Fruit fly (Drosophila melanogaster): ENCODE results near the gene CG17544.
A peak's percentile ranks its signal among the peaks of the same experiment; 100 is the strongest.

Gene CG17544

dm6 chr2L:19430343-19430742 lies 32.0 kb upstream of the CG17544 start, which contains the start of gene RtcB (continued):
- TF ChIP-seq HLH4C (GFP tag; IDR thresholded peaks at IDR 0.05; ENCODE audit: partially characterized antibody) (peak; percentile 94), CG8290 (GFP tag; optimal IDR thresholded peaks at IDR 0.05) (peak; percentile 8), CG8290 (tag; optimal IDR thresholded peaks at IDR 0.05) (peak in 1 of 2 experiments; percentile 31), CG6791 (GFP tag; IDR thresholded peaks at IDR 0.05; ENCODE audit: partially characterized antibody) (peak; percentile 94), vvl (GFP tag; IDR thresholded peaks at IDR 0.05) (no peak; the same call in 1 of the 2 replicates), H15 (GFP tag; IDR thresholded peaks at IDR 0.05) (no peak), CG17802 (tag; optimal IDR thresholded peaks at IDR 0.05) (peak; percentile 9), Bdp1 (GFP tag; optimal IDR thresholded peaks at IDR 0.05) (no peak), CG11456 (GFP tag; IDR thresholded peaks at IDR 0.05) (no peak), CG34224 (GFP tag; IDR thresholded peaks at IDR 0.05; ENCODE audit: partially characterized antibody) (peak; percentile 89), chn (GFP tag; optimal IDR thresholded peaks at IDR 0.05) (no peak), Blimp-1 (GFP tag; optimal IDR thresholded peaks at IDR 0.05) (no peak), kay (GFP tag; optimal IDR thresholded peaks at IDR 0.05) (no peak), vfl (GFP tag; optimal IDR thresholded peaks at IDR 0.05) (no peak), sim (GFP tag; IDR thresholded peaks at IDR 0.05) (no peak), pita (GFP tag; optimal IDR thresholded peaks at IDR 0.05) (no peak), CG31388 (GFP tag; optimal IDR thresholded peaks at IDR 0.05) (no peak), Elba2 (GFP tag; optimal IDR thresholded peaks at IDR 0.05) (peak; percentile 46), pho (GFP tag; optimal IDR thresholded peaks at IDR 0.05) (peak; percentile 34), CG2120 (GFP tag; optimal IDR thresholded peaks at IDR 0.05) (peak; percentile 30), H2.0 (GFP tag; IDR thresholded peaks at IDR 0.05) (no peak), CG15269 (tag; optimal IDR thresholded peaks at IDR 0.05) (no peak), Hsf (GFP tag; optimal IDR thresholded peaks at IDR 0.05) (peak; percentile 17), Hr78 (GFP tag; optimal IDR thresholded peaks at IDR 0.05) (no peak), jumu (GFP tag; optimal IDR thresholded peaks at IDR 0.05) (no peak), CG7271 (tag; optimal IDR thresholded peaks at IDR 0.05) (no peak), CG3726 (GFP tag; IDR thresholded peaks at IDR 0.05) (no peak), tll (GFP tag; optimal IDR thresholded peaks at IDR 0.05) (no peak), CG1832 (GFP tag; optimal IDR thresholded peaks at IDR 0.05) (no peak), fru (optimal IDR thresholded peaks at IDR 0.05) (no peak), Opbp (GFP tag; IDR thresholded peaks at IDR 0.05; ENCODE audit: partially characterized antibody) (peak; percentile 93), tgo (GFP tag; IDR thresholded peaks at IDR 0.05) (peak; percentile 15; the same call in 1 of the 3 replicates), Ada2b (GFP tag; IDR thresholded peaks at IDR 0.05) (no peak), CG6272 (GFP tag; IDR thresholded peaks at IDR 0.05) (no peak), CG33213 (GFP tag; optimal IDR thresholded peaks at IDR 0.05) (peak; percentile 18), nmo (GFP tag; optimal IDR thresholded peaks at IDR 0.05) (peak; percentile 74), gem (tag; optimal IDR thresholded peaks at IDR 0.05) (peak; percentile 19), Sry-δ (GFP tag; optimal IDR thresholded peaks at IDR 0.05) (peak; percentile 75), oc (tag; optimal IDR thresholded peaks at IDR 0.05) (no peak), Mad (GFP tag; optimal IDR thresholded peaks at IDR 0.05) (no peak), CG2202 (tag; optimal IDR thresholded peaks at IDR 0.05) (no peak), CG2129 (GFP tag; IDR thresholded peaks at IDR 0.05; ENCODE audit: partially characterized antibody) (peak; percentile 96), CG1603 (tag; optimal IDR thresholded peaks at IDR 0.05) (peak; percentile 67), nerfin-1 (tag; optimal IDR thresholded peaks at IDR 0.05) (peak; percentile 58), CG17385 (GFP tag; optimal IDR thresholded peaks at IDR 0.05) (no peak), az2 (GFP tag; optimal IDR thresholded peaks at IDR 0.05) (no peak), bigmax (GFP tag; optimal IDR thresholded peaks at IDR 0.05) (no peak), eve (GFP tag; optimal IDR thresholded peaks at IDR 0.05) (no peak), MBD-R2 (GFP tag; IDR thresholded peaks at IDR 0.05) (peak; percentile 68), Lim3 (GFP tag; IDR thresholded peaks at IDR 0.05) (no peak), Lhr (GFP tag; optimal IDR thresholded peaks at IDR 0.05) (peak; percentile 69)
